Worm (Caenorhabditis elegans): Measurements from ENCODE around the gene T08B6.4.

- TF ChIP-seq flt-1 (GFP tag; IDR thresholded peaks at IDR 0.05) (no peak), cog-1 (tag; optimal IDR thresholded peaks at IDR 0.05) (no peak), ztf-23 (GFP tag; IDR thresholded peaks at IDR 0.05) (no peak), tab-1 (GFP tag; IDR thresholded peaks at IDR 0.05) (no peak), med-1 (GFP tag; optimal IDR thresholded peaks at IDR 0.05; ENCODE audit: insufficient read depth) (no peak)
Measured at ce11 chrIV:4856195-4856594, 49.3 kb upstream of the T08B6.4 start, which contains the start of gene Y17G9A.2.
